Worm (Caenorhabditis elegans) whole organism, L4 larva: Measurements from ENCODE around the gene pals-22.
A peak's percentile ranks its signal among the peaks of the same experiment; 100 is the strongest.
"Not testable (repeated sequence)": the region's sequence is repeated elsewhere in the genome, so short reads cannot be mapped to it uniquely, and the experiment has no call there.

Source experiments
- D1046.2 ChIP-seq: fragments of 200-800 bp; sonication (Bioruptor generic); IDR thresholded peaks from 2 replicates; pipeline ENCODE4 v1.3.6; 2022; ENCODE audit warnings: missing genetic modification characterization, missing compliant biosample characterization
- F26F4.8 ChIP-seq: fragments of 200-800 bp; sonication (Bioruptor generic); conservative IDR thresholded peaks from 2 replicates; pipeline ENCODE4 v1.3.6; 2022; ENCODE audit warnings: missing genetic modification characterization, missing compliant biosample characterization
- Y5F2A.4 ChIP-seq: fragments of 200-800 bp; sonication (Bioruptor generic); optimal IDR thresholded peaks from 2 replicates; lab custom pipeline; 2018; ENCODE audit warnings: mild to moderate bottlenecking, missing genetic modification characterization, missing compliant biosample characterization
- Y75B8A.6 ChIP-seq: fragments of 200-800 bp; sonication (Bioruptor generic); IDR thresholded peaks from 2 replicates; pipeline ENCODE4 v1.3.6; 2022; ENCODE audit warnings: missing genetic modification reagents, missing genetic modification characterization, missing compliant biosample characterization
- attf-4 ChIP-seq: sonication (generic microtip); optimal IDR thresholded peaks from 3 replicates; lab custom pipeline; 2017; ENCODE audit warnings: missing biosample characterization, missing genetic modification characterization
- ceh-20 ChIP-seq: fragments of 200-800 bp; sonication (Bioruptor generic); IDR thresholded peaks from 2 replicates; pipeline ENCODE4 v1.3.6; 2022; ENCODE audit warnings: missing genetic modification reagents, missing genetic modification characterization, missing compliant biosample characterization
- ceh-44 ChIP-seq: fragments of 200-800 bp; sonication (Bioruptor generic); IDR thresholded peaks from 2 replicates; pipeline ENCODE4 v1.3.6; 2022; ENCODE audit warnings: missing genetic modification reagents, missing genetic modification characterization, missing compliant biosample characterization
- ceh-82 ChIP-seq: sonication (generic microtip); optimal IDR thresholded peaks from 2 replicates; lab custom pipeline; 2017; ENCODE audit warnings: missing biosample characterization, missing genetic modification characterization
- cey-2 ChIP-seq: sonication (generic microtip); optimal IDR thresholded peaks from 3 replicates; lab custom pipeline; 2017; ENCODE audit warnings: missing genetic modification characterization, mild to moderate bottlenecking, missing compliant biosample characterization, antibody characterized with exemption, borderline replicate concordance; ENCODE audit not compliant: insufficient read depth
- daf-12 ChIP-seq: fragments of 150-350 bp; optimal IDR thresholded peaks from 2 replicates; lab custom pipeline; 2014; ENCODE audit warnings: missing biosample characterization, missing genetic modification reagents, missing genetic modification characterization
- daf-16 ChIP-seq, 3 experiments: sonication (generic microtip); optimal IDR thresholded peaks; 2 replicates each; lab custom pipeline; 2016 to 2017; ENCODE audit warnings: missing genetic modification characterization in 3 of 3, missing genetic modification reagents in 3 of 3, mild to moderate bottlenecking in 2 of 3, missing compliant biosample characterization in 2 of 3, missing biosample characterization in 1 of 3, moderate library complexity in 1 of 3
- daf-8 ChIP-seq: fragments of 200-800 bp; sonication (Bioruptor generic); IDR thresholded peaks from 2 replicates; pipeline ENCODE4 v1.3.6; 2022; ENCODE audit warnings: missing genetic modification characterization, missing compliant biosample characterization
- dmd-9 ChIP-seq: fragments of 200-800 bp; sonication (Bioruptor generic); IDR thresholded peaks from 2 replicates; pipeline ENCODE4 v1.3.6; 2022; ENCODE audit warnings: missing genetic modification reagents, missing genetic modification characterization, missing compliant biosample characterization
- dpl-1 ChIP-seq: fragments of 150-350 bp; optimal IDR thresholded peaks from 2 replicates; lab custom pipeline; 2014; ENCODE audit warnings: missing biosample characterization, missing genetic modification reagents, missing genetic modification characterization
- fkh-10 ChIP-seq: fragments of 150-350 bp; optimal IDR thresholded peaks from 2 replicates; lab custom pipeline; 2014; ENCODE audit warnings: missing biosample characterization, missing genetic modification reagents, missing genetic modification characterization
- fos-1 ChIP-seq: fragments of 150-350 bp; optimal IDR thresholded peaks from 2 replicates; lab custom pipeline; 2014; ENCODE audit warnings: missing biosample characterization, missing genetic modification characterization
- gei-8 ChIP-seq: fragments of 200-800 bp; sonication (Bioruptor generic); optimal IDR thresholded peaks from 2 replicates; lab custom pipeline; 2018; ENCODE audit warnings: mild to moderate bottlenecking, missing genetic modification characterization, missing compliant biosample characterization
- hlh-11 ChIP-seq: fragments of 200-800 bp; sonication (Bioruptor generic); optimal IDR thresholded peaks from 2 replicates; lab custom pipeline; 2018; ENCODE audit warnings: mild to moderate bottlenecking, missing genetic modification characterization, missing compliant biosample characterization
- hlh-30 ChIP-seq: sonication (generic microtip); optimal IDR thresholded peaks from 2 replicates; lab custom pipeline; 2017; ENCODE audit warnings: antibody characterized with exemption, mild to moderate bottlenecking, missing genetic modification characterization, missing compliant biosample characterization; ENCODE audit not compliant: insufficient read depth
- jun-1 ChIP-seq: fragments of 150-350 bp; optimal IDR thresholded peaks from 2 replicates; lab custom pipeline; 2014; ENCODE audit warnings: missing biosample characterization, missing genetic modification reagents, missing genetic modification characterization
- lim-7 ChIP-seq: fragments of 200-800 bp; sonication (Bioruptor generic); IDR thresholded peaks from 2 replicates; pipeline ENCODE4 v1.3.6; 2022; ENCODE audit warnings: missing genetic modification characterization, missing compliant biosample characterization
- lin-29 ChIP-seq: fragments of 200-800 bp; sonication (Bioruptor generic); IDR thresholded peaks from 2 replicates; pipeline ENCODE4 v1.3.6; 2022; ENCODE audit warnings: missing genetic modification reagents, missing genetic modification characterization, missing compliant biosample characterization
- lin-39 ChIP-seq: fragments of 150-350 bp; optimal IDR thresholded peaks from 2 replicates; lab custom pipeline; 2014; ENCODE audit warnings: missing biosample characterization, missing genetic modification reagents, missing genetic modification characterization
- lir-3 ChIP-seq: sonication (generic microtip); optimal IDR thresholded peaks from 2 replicates; lab custom pipeline; 2016; ENCODE audit warnings: mild to moderate bottlenecking, missing genetic modification characterization, missing compliant biosample characterization
- lsy-2 ChIP-seq, 2 experiments: fragments of 150-350 bp in 1 of 2; sonication (generic microtip) in 1 of 2; optimal IDR thresholded peaks; 2 replicates each; lab custom pipeline; 2014 to 2017; ENCODE audit warnings: missing biosample characterization in 2 of 2, missing genetic modification characterization in 2 of 2
- mdl-1 ChIP-seq, 2 experiments: fragments of 150-350 bp in 1 of 2; sonication (generic microtip) in 1 of 2; optimal IDR thresholded peaks; 2 replicates each; lab custom pipeline; 2014 to 2017; ENCODE audit warnings: missing biosample characterization in 2 of 2, missing genetic modification characterization in 2 of 2
- mep-1 ChIP-seq: fragments of 150-350 bp; sonication (generic microtip); optimal IDR thresholded peaks from 3 replicates; lab custom pipeline; 2014; ENCODE audit warnings: missing biosample characterization, missing genetic modification characterization
- mxl-2 ChIP-seq: fragments of 200-800 bp; sonication (Bioruptor generic); conservative IDR thresholded peaks from 2 replicates; pipeline ENCODE4 v1.3.6; 2022; ENCODE audit warnings: missing genetic modification reagents, missing genetic modification characterization, missing compliant biosample characterization
- nhr-10 ChIP-seq: fragments of 150-350 bp; optimal IDR thresholded peaks from 2 replicates; lab custom pipeline; 2014; ENCODE audit warnings: missing biosample characterization, missing genetic modification characterization
- nhr-111 ChIP-seq: fragments of 200-800 bp; sonication (Bioruptor generic); optimal IDR thresholded peaks from 2 replicates; lab custom pipeline; 2018; ENCODE audit warnings: mild to moderate bottlenecking, missing genetic modification characterization, missing compliant biosample characterization
- nhr-41 ChIP-seq: fragments of 200-800 bp; sonication (Bioruptor generic); IDR thresholded peaks from 2 replicates; pipeline ENCODE4 v1.3.6; 2022; ENCODE audit warnings: missing genetic modification reagents, missing genetic modification characterization, missing compliant biosample characterization
- nhr-76 ChIP-seq: fragments of 150-350 bp; optimal IDR thresholded peaks from 2 replicates; lab custom pipeline; 2014; ENCODE audit warnings: missing biosample characterization, missing genetic modification characterization
- nhr-77 ChIP-seq: fragments of 150-350 bp; optimal IDR thresholded peaks from 2 replicates; lab custom pipeline; 2014; ENCODE audit warnings: missing biosample characterization, missing genetic modification characterization
- pha-4 ChIP-seq, 2 experiments: fragments of 150-350 bp in 1 of 2; fragments of 200-800 bp in 1 of 2; sonication (Bioruptor generic) in 1 of 2; IDR thresholded peaks in 1 of 2; optimal IDR thresholded peaks in 1 of 2; 2 replicates each; pipeline versions ENCODE4 v1.3.6 to Lab custom; 2014 to 2022; ENCODE audit warnings: missing genetic modification characterization in 2 of 2, missing genetic modification reagents in 2 of 2, missing biosample characterization in 1 of 2, missing compliant biosample characterization in 1 of 2
- set-16 ChIP-seq: fragments of 200-800 bp; sonication (Bioruptor generic); IDR thresholded peaks from 2 replicates; pipeline ENCODE4 v1.3.6; 2022; ENCODE audit warnings: missing genetic modification reagents, missing genetic modification characterization, missing compliant biosample characterization
- skn-1 ChIP-seq: fragments of 150-350 bp; optimal IDR thresholded peaks from 2 replicates; lab custom pipeline; 2014; ENCODE audit warnings: missing biosample characterization, missing genetic modification characterization
- snpc-4 ChIP-seq: fragments of 150-350 bp; optimal IDR thresholded peaks from 2 replicates; lab custom pipeline; 2014; ENCODE audit warnings: missing biosample characterization, missing genetic modification characterization
- spr-1 ChIP-seq: sonication (generic microtip); optimal IDR thresholded peaks from 2 replicates; lab custom pipeline; 2016; ENCODE audit warnings: mild to moderate bottlenecking, missing genetic modification characterization, missing compliant biosample characterization
- spr-3 ChIP-seq: fragments of 200-800 bp; sonication (Bioruptor generic); optimal IDR thresholded peaks from 2 replicates; lab custom pipeline; 2018; ENCODE audit warnings: mild to moderate bottlenecking, missing genetic modification characterization, missing compliant biosample characterization
- tra-1 ChIP-seq: fragments of 200-800 bp; sonication (Bioruptor generic); IDR thresholded peaks from 2 replicates; pipeline ENCODE4 v1.3.6; 2022; ENCODE audit warnings: missing genetic modification reagents, missing genetic modification characterization, missing compliant biosample characterization
- zfp-2 ChIP-seq: sonication (generic microtip); optimal IDR thresholded peaks from 2 replicates; lab custom pipeline; 2016; ENCODE audit warnings: mild to moderate bottlenecking, missing genetic modification characterization, missing compliant biosample characterization
- zfp-3 ChIP-seq: fragments of 200-800 bp; sonication (Bioruptor generic); conservative IDR thresholded peaks from 2 replicates; pipeline ENCODE4 v1.3.6; 2022; ENCODE audit warnings: missing genetic modification reagents, missing genetic modification characterization, missing compliant biosample characterization
- zip-2 ChIP-seq: fragments of 150-350 bp; optimal IDR thresholded peaks from 2 replicates; lab custom pipeline; 2014; ENCODE audit warnings: missing biosample characterization, missing genetic modification characterization

The pals-22 gene

DNA sequence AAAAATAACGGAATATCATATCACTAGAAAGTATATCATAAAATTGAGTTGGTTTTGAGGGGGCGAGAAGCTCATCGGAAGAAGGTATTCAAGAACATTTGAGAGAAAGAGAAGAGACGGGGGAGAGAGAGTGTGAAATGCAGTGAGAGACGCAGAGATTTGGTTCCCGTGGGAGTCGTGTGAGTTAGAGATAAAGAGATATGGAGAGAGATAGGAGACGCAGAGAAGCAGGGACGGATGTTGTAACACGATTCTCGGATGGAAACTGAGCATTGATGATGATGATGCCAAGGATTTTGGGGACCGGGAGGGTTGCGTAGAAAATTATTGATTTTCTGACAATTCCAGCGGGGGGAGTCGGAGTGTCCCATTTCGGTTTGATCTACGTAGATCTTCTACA lies 36.0 kb upstream of the pals-22 start (continued):
- TF ChIP-seq daf-16 (GFP tag; optimal IDR thresholded peaks at IDR 0.05; lab: Kevin White, UChicago) (no peak), daf-16 (tag; optimal IDR thresholded peaks at IDR 0.05; lab: Kevin White, UChicago) (no peak), hlh-30 (tag; lab: Kevin White, UChicago) (peak; percentile 40), daf-8 (GFP tag; lab: Robert Waterston, UW) (no peak), ceh-20 (no peak), nhr-76 (tag; lab: Kevin White, UChicago) (no peak), nhr-10 (tag; lab: Kevin White, UChicago) (no peak), lir-3 (no peak), cey-2 (tag; lab: Kevin White, UChicago) (no peak), Y5F2A.4 (no peak), fos-1 (tag; lab: Kevin White, UChicago) (no peak), ceh-44 (GFP tag; lab: Robert Waterston, UW) (no peak), lim-7 (GFP tag; lab: Robert Waterston, UW) (no peak), nhr-41 (no peak), dpl-1 (GFP tag; lab: Kevin White, UChicago) (no peak), zfp-3 (no peak), mxl-2 (GFP tag; lab: Robert Waterston, UW) (no peak), lsy-2 (tag; optimal IDR thresholded peaks at IDR 0.05; lab: Kevin White, UChicago) (peak in 1 of 2 experiments; percentile 16), mdl-1 (tag; optimal IDR thresholded peaks at IDR 0.05; lab: Kevin White, UChicago) (no peak), skn-1 (no peak), spr-3 (GFP tag; lab: Kevin White, UChicago) (no peak), mep-1 (tag; lab: Kevin White, UChicago) (no peak), nhr-111 (GFP tag; lab: Kevin White, UChicago) (no peak), set-16 (no peak), hlh-11 (tag; lab: Kevin White, UChicago) (peak; percentile 26), fkh-10 (GFP tag; lab: Kevin White, UChicago) (no peak), zip-2 (no peak), spr-1 (no peak), gei-8 (peak; percentile 10), daf-12 (tag; lab: Kevin White, UChicago) (no peak), attf-4 (tag; lab: Kevin White, UChicago) (no peak), ceh-82 (tag; lab: Kevin White, UChicago) (no peak), dmd-9 (GFP tag; lab: Robert Waterston, UW) (no peak), lin-39 (no peak), snpc-4 (tag; lab: Kevin White, UChicago) (no peak), Y75B8A.6 (GFP tag; lab: Robert Waterston, UW) (no peak), zfp-2 (no peak), pha-4 (GFP tag; IDR thresholded peaks at IDR 0.05; lab: Robert Waterston, UW) (no peak), pha-4 (tag; optimal IDR thresholded peaks at IDR 0.05; lab: Kevin White, UChicago) (no peak), nhr-77 (no peak), tra-1 (GFP tag; lab: Robert Waterston, UW) (no peak), F26F4.8 (GFP tag; lab: Robert Waterston, UW) (no peak), lin-29 (no peak)

DNA sequence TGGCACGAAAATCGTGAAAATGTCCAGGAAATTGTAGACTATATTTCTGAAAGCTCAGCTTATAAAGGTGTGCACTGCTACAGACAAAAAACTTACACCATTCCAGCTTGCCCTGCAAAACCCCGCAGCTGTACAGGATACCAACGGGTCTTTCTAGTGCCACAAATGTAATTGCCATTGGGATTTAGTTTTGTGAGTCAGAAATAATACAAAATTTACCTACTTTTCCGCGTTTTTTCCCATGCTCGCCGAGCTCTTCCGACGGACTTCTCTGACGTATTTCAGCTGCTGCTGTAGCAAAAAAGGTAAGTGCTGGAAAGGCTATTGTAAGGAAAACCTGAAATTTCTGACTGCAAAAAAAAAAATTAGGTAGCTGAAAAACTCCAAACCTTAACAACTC lies 35.2 kb upstream of the pals-22 start, which contains the start of gene C29F9.8:
Gene C29F9.8 (minus strand): TSS at position 101 of the 400 bp plus-strand sequence.
- not testable (repeated sequence) for TF ChIP-seq D1046.2 (GFP tag; lab: Robert Waterston, UW); dmd-9 (GFP tag; lab: Robert Waterston, UW); jun-1 (tag; lab: Kevin White, UChicago)
